Worm (Caenorhabditis elegans) whole organism, young adult: ENCODE data around the gene set-19.

ENCODE experiments used
- D2030.7 ChIP-seq: fragments of 200-800 bp; sonication (Bioruptor generic); IDR thresholded peaks from 2 replicates; pipeline ENCODE4 v1.3.6; 2022; ENCODE audit warnings: missing genetic modification reagents, missing genetic modification characterization, missing compliant biosample characterization
- F23B12.7 ChIP-seq: sonication (generic microtip); optimal IDR thresholded peaks from 2 replicates; lab custom pipeline; 2017; ENCODE audit warnings: missing genetic modification characterization, mild to moderate bottlenecking, missing compliant biosample characterization, antibody characterized with exemption, moderate library complexity; ENCODE audit not compliant: insufficient read depth
- F33H1.4 ChIP-seq: fragments of 200-800 bp; sonication (Bioruptor generic); IDR thresholded peaks from 2 replicates; pipeline ENCODE4 v1.3.6; 2022; ENCODE audit warnings: missing genetic modification reagents, missing genetic modification characterization, missing compliant biosample characterization
- F37B4.10 ChIP-seq: fragments of 200-800 bp; sonication (Bioruptor generic); IDR thresholded peaks from 2 replicates; pipeline ENCODE4 v1.3.6; 2022; ENCODE audit warnings: missing genetic modification characterization, missing compliant biosample characterization
- F39B2.1 ChIP-seq: fragments of 200-800 bp; sonication (Bioruptor generic); IDR thresholded peaks from 2 replicates; pipeline ENCODE4 v1.3.6; 2022; ENCODE audit warnings: missing genetic modification reagents, missing genetic modification characterization, missing compliant biosample characterization
- F57C9.4 ChIP-seq: sonication (generic microtip); optimal IDR thresholded peaks from 2 replicates; lab custom pipeline; 2017; ENCODE audit warnings: mild to moderate bottlenecking, missing genetic modification characterization, missing compliant biosample characterization
- T07F8.4 ChIP-seq: sonication (generic microtip); optimal IDR thresholded peaks from 2 replicates; lab custom pipeline; 2016; ENCODE audit warnings: mild to moderate bottlenecking, missing genetic modification characterization, moderate library complexity, missing compliant biosample characterization
- T26A5.8 ChIP-seq: sonication (generic microtip); optimal IDR thresholded peaks from 2 replicates; lab custom pipeline; 2016; ENCODE audit warnings: missing genetic modification characterization, missing compliant biosample characterization
- Y56A3A.18 ChIP-seq: fragments of 200-800 bp; sonication (Bioruptor generic); IDR thresholded peaks from 2 replicates; pipeline ENCODE4 v1.3.6; 2022; ENCODE audit warnings: missing genetic modification reagents, missing genetic modification characterization, missing compliant biosample characterization
- Y67H2A.10 ChIP-seq: fragments of 200-800 bp; sonication (Bioruptor generic); conservative IDR thresholded peaks from 2 replicates; pipeline ENCODE4 v1.3.6; 2022; ENCODE audit warnings: missing genetic modification reagents, missing genetic modification characterization, missing compliant biosample characterization
- ama-1 ChIP-seq, 3 experiments: fragments of 150-350 bp in 1 of 3; sonication (generic microtip) in 2 of 3; optimal IDR thresholded peaks; 2 replicates each; lab custom pipeline; 2014 to 2018; ENCODE audit warnings: missing biosample characterization in 2 of 3, missing genetic modification characterization in 2 of 3, missing genetic modification reagents in 2 of 3
- aptf-3 ChIP-seq: fragments of 200-800 bp; sonication (Bioruptor generic); IDR thresholded peaks from 2 replicates; pipeline ENCODE4 v1.3.6; 2022; ENCODE audit warnings: missing genetic modification characterization, missing compliant biosample characterization
- bed-2 ChIP-seq: fragments of 200-800 bp; sonication (Bioruptor generic); IDR thresholded peaks from 2 replicates; pipeline ENCODE4 v1.3.6; 2022; ENCODE audit warnings: missing genetic modification reagents, missing genetic modification characterization, missing compliant biosample characterization
- cebp-1 ChIP-seq, 2 experiments: fragments of 200-800 bp in 1 of 2; sonication (Bioruptor generic) in 1 of 2; sonication (generic microtip) in 1 of 2; IDR thresholded peaks in 1 of 2; optimal IDR thresholded peaks in 1 of 2; 2 replicates each; pipeline versions ENCODE4 v1.3.6 to Lab custom; 2017 to 2022; ENCODE audit warnings: missing compliant biosample characterization in 2 of 2, missing genetic modification characterization in 2 of 2, mild to moderate bottlenecking in 1 of 2, missing genetic modification reagents in 1 of 2, moderate library complexity in 1 of 2
- ceh-27 ChIP-seq: fragments of 200-800 bp; sonication (Bioruptor generic); optimal IDR thresholded peaks from 2 replicates; lab custom pipeline; 2018; ENCODE audit warnings: mild to moderate bottlenecking, missing genetic modification characterization, moderate library complexity, missing compliant biosample characterization
- ceh-40 ChIP-seq: fragments of 200-800 bp; sonication (Bioruptor generic); IDR thresholded peaks from 2 replicates; pipeline ENCODE4 v1.3.6; 2022; ENCODE audit warnings: missing genetic modification characterization, missing compliant biosample characterization
- ceh-58 ChIP-seq: fragments of 200-800 bp; sonication (Bioruptor generic); IDR thresholded peaks from 2 replicates; pipeline ENCODE4 v1.3.6; 2022; ENCODE audit warnings: missing genetic modification characterization, missing compliant biosample characterization
- ceh-79 ChIP-seq: sonication (generic microtip); optimal IDR thresholded peaks from 2 replicates; lab custom pipeline; 2017; ENCODE audit warnings: mild to moderate bottlenecking, missing genetic modification characterization, missing compliant biosample characterization
- dpff-1 ChIP-seq: sonication (generic microtip); optimal IDR thresholded peaks from 2 replicates; lab custom pipeline; 2017; ENCODE audit warnings: mild to moderate bottlenecking, missing genetic modification characterization, missing compliant biosample characterization
- efl-1 ChIP-seq: fragments of 150-350 bp; optimal IDR thresholded peaks from 2 replicates; lab custom pipeline; 2014; ENCODE audit warnings: missing biosample characterization, missing genetic modification reagents, missing genetic modification characterization
- egl-44 ChIP-seq: fragments of 200-800 bp; sonication (Bioruptor generic); IDR thresholded peaks from 2 replicates; pipeline ENCODE4 v1.3.6; 2022; ENCODE audit warnings: missing genetic modification reagents, missing genetic modification characterization, missing compliant biosample characterization
- ets-4 ChIP-seq: fragments of 200-800 bp; sonication (Bioruptor generic); optimal IDR thresholded peaks from 2 replicates; lab custom pipeline; 2018; ENCODE audit warnings: mild to moderate bottlenecking, missing genetic modification characterization, missing compliant biosample characterization
- fkh-3 ChIP-seq: sonication (generic microtip); optimal IDR thresholded peaks from 2 replicates; lab custom pipeline; 2016; ENCODE audit warnings: mild to moderate bottlenecking, missing genetic modification characterization, missing compliant biosample characterization
- gei-17 ChIP-seq: fragments of 200-800 bp; sonication (Bioruptor generic); optimal IDR thresholded peaks from 2 replicates; lab custom pipeline; 2018; ENCODE audit warnings: mild to moderate bottlenecking, missing genetic modification characterization, missing compliant biosample characterization
- hlh-12 ChIP-seq: sonication (generic microtip); optimal IDR thresholded peaks from 2 replicates; lab custom pipeline; 2016; ENCODE audit warnings: missing genetic modification characterization, missing compliant biosample characterization
- hrde-1 ChIP-seq: sonication (generic microtip); optimal IDR thresholded peaks from 2 replicates; lab custom pipeline; 2016; ENCODE audit warnings: missing genetic modification characterization, mild to moderate bottlenecking, missing compliant biosample characterization, moderate library complexity, missing genotype, missing genetic modification reagents, borderline replicate concordance
- let-607 ChIP-seq, 2 experiments: fragments of 200-800 bp in 1 of 2; sonication (Bioruptor generic) in 1 of 2; sonication (generic microtip) in 1 of 2; optimal IDR thresholded peaks; 2 replicates each; lab custom pipeline; 2016 to 2018; ENCODE audit warnings: mild to moderate bottlenecking in 2 of 2, missing compliant biosample characterization in 2 of 2, missing genetic modification characterization in 2 of 2, moderate library complexity in 2 of 2, missing genotype in 1 of 2
- lin-26 ChIP-seq: fragments of 200-800 bp; sonication (Bioruptor generic); IDR thresholded peaks from 2 replicates; pipeline ENCODE4 v1.3.6; 2022; ENCODE audit warnings: missing genetic modification reagents, missing genetic modification characterization, missing compliant biosample characterization
- lin-40 ChIP-seq: sonication (generic microtip); optimal IDR thresholded peaks from 2 replicates; lab custom pipeline; 2016; ENCODE audit warnings: missing genetic modification characterization, mild to moderate bottlenecking, missing compliant biosample characterization, missing genotype, missing genetic modification reagents
- madf-10 ChIP-seq: sonication (generic microtip); optimal IDR thresholded peaks from 2 replicates; lab custom pipeline; 2016; ENCODE audit warnings: mild to moderate bottlenecking, missing genetic modification characterization, missing compliant biosample characterization
- madf-6 ChIP-seq: fragments of 200-800 bp; sonication (Bioruptor generic); IDR thresholded peaks from 2 replicates; pipeline ENCODE4 v1.3.6; 2022; ENCODE audit warnings: missing genetic modification reagents, missing genetic modification characterization, missing compliant biosample characterization
- mes-4 ChIP-seq: sonication (generic microtip); optimal IDR thresholded peaks from 2 replicates; lab custom pipeline; 2016; ENCODE audit warnings: missing genotype, missing genetic modification characterization, missing compliant biosample characterization
- nfya-2 ChIP-seq: fragments of 200-800 bp; sonication (Bioruptor generic); IDR thresholded peaks from 2 replicates; pipeline ENCODE4 v1.3.6; 2022; ENCODE audit warnings: missing genetic modification reagents, missing genetic modification characterization, missing compliant biosample characterization
- nfyb-1 ChIP-seq: fragments of 200-800 bp; sonication (Bioruptor generic); IDR thresholded peaks from 2 replicates; pipeline ENCODE4 v1.3.6; 2022; ENCODE audit warnings: missing genetic modification reagents, missing genetic modification characterization, missing compliant biosample characterization
- nhr-179 ChIP-seq: sonication (generic microtip); optimal IDR thresholded peaks from 2 replicates; lab custom pipeline; 2016; ENCODE audit warnings: mild to moderate bottlenecking, missing genetic modification characterization, missing compliant biosample characterization
- pha-4 ChIP-seq: fragments of 150-350 bp; sonication (generic microtip); optimal IDR thresholded peaks from 2 replicates; lab custom pipeline; 2014; ENCODE audit warnings: missing biosample characterization, missing genetic modification reagents, missing genetic modification characterization
- rec-8 ChIP-seq, 2 experiments: sonication (generic microtip); optimal IDR thresholded peaks; 2 replicates each; lab custom pipeline; 2016; ENCODE audit warnings: mild to moderate bottlenecking in 2 of 2, missing genetic modification characterization in 2 of 2, missing genetic modification reagents in 2 of 2, missing genotype in 2 of 2, missing biosample characterization in 1 of 2, missing compliant biosample characterization in 1 of 2, moderate library complexity in 1 of 2
- snpc-1.3 ChIP-seq: sonication (generic microtip); optimal IDR thresholded peaks from 2 replicates; lab custom pipeline; 2017; ENCODE audit warnings: missing genetic modification characterization, mild to moderate bottlenecking, missing compliant biosample characterization, antibody characterized with exemption, moderate library complexity, missing genotype, missing genetic modification reagents; ENCODE audit not compliant: insufficient read depth
- snpc-4 ChIP-seq, 5 experiments: fragments of 150-350 bp in 1 of 5; sonication (generic microtip) in 4 of 5; optimal IDR thresholded peaks; 2 replicates each; lab custom pipeline; 2014 to 2018; ENCODE audit warnings: missing genetic modification characterization in 5 of 5, missing biosample characterization in 3 of 5, antibody characterized with exemption in 2 of 5, mild to moderate bottlenecking in 2 of 5, missing compliant biosample characterization in 2 of 5, missing genotype in 2 of 5, moderate library complexity in 2 of 5, missing genetic modification reagents in 1 of 5
- ztf-18 ChIP-seq: sonication (generic microtip); optimal IDR thresholded peaks from 2 replicates; lab custom pipeline; 2016; ENCODE audit warnings: missing genotype, mild to moderate bottlenecking, missing genetic modification characterization, missing compliant biosample characterization
- ztf-25 ChIP-seq: fragments of 200-800 bp; sonication (Bioruptor generic); IDR thresholded peaks from 2 replicates; pipeline ENCODE4 v1.3.6; 2022; ENCODE audit warnings: missing genetic modification reagents, missing genetic modification characterization, missing compliant biosample characterization

set-19 gene

DNA sequence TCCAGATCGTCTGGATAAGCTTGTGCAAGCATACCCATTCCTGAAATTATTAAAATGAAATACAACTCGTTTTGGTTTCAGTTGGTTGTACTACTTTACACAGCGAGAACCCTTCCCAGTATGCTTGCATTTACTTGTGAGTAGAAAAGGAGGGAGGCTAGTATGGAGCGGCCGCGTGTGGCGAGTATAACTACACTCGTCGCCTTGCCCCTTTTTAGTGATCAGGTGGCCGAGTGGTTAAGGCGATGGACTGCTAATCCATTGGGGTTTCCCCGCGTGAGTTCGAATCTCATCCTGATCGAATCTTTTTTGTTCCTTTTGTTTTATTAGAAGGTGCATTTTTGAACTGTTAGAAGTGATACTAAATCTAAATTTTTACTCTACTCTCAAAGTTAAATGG, 27.8 kb upstream of the set-19 start (continued):
- TF ChIP-seq rec-8 (tag; optimal IDR thresholded peaks at IDR 0.05; lab: Kevin White, UChicago) (peak; percentile 83 to 88), madf-10 (tag; lab: Kevin White, UChicago) (peak; percentile 78), nfyb-1 (GFP tag; lab: Robert Waterston, UW) (peak; percentile 92; the same call in 1 of the 2 replicates), hrde-1 (peak; percentile 56), efl-1 (GFP tag; lab: Kevin White, UChicago) (no peak), T07F8.4 (peak; percentile 83), ama-1 (optimal IDR thresholded peaks at IDR 0.05; lab: Kevin White, UChicago) (no peak), ama-1 (GFP tag; optimal IDR thresholded peaks at IDR 0.05; lab: Kevin White, UChicago) (peak in 1 of 2 experiments; percentile 65), snpc-1.3 (tag; lab: Kevin White, UChicago) (no peak), nhr-179 (tag; lab: Kevin White, UChicago) (no peak), ztf-18 (tag; lab: Kevin White, UChicago) (peak; percentile 71), T26A5.8 (tag; lab: Kevin White, UChicago) (peak; percentile 83), ceh-40 (GFP tag; lab: Robert Waterston, UW) (peak; percentile 73; the same call in 1 of the 2 replicates), aptf-3 (GFP tag; lab: Robert Waterston, UW) (no peak), Y56A3A.18 (GFP tag; lab: Robert Waterston, UW) (peak; percentile 86), D2030.7 (GFP tag; lab: Robert Waterston, UW) (peak; percentile 85), gei-17 (GFP tag; lab: Kevin White, UChicago) (peak; percentile 36), nfya-2 (GFP tag; lab: Robert Waterston, UW) (no peak), F23B12.7 (peak; percentile 10), F37B4.10 (GFP tag; lab: Robert Waterston, UW) (0 out of 2 replicates have a peak, but pooled peaks have one; percentile 52), F39B2.1 (GFP tag; lab: Robert Waterston, UW) (no peak), ceh-27 (peak; percentile 70), hlh-12 (tag; lab: Kevin White, UChicago) (no peak), bed-2 (GFP tag; lab: Robert Waterston, UW) (peak; percentile 65; the same call in 1 of the 2 replicates), lin-26 (peak; percentile 94), madf-6 (GFP tag; lab: Robert Waterston, UW) (peak; percentile 63), ztf-25 (peak; percentile 93), mes-4 (tag; lab: Kevin White, UChicago) (peak; percentile 80), F33H1.4 (no peak), pha-4 (tag; lab: Kevin White, UChicago) (no peak), cebp-1 (GFP tag; IDR thresholded peaks at IDR 0.05; lab: Robert Waterston, UW) (no peak), cebp-1 (tag; optimal IDR thresholded peaks at IDR 0.05; lab: Kevin White, UChicago) (no peak), fkh-3 (tag; lab: Kevin White, UChicago) (peak; percentile 26), dpff-1 (tag; lab: Kevin White, UChicago) (no peak), lin-40 (tag; lab: Kevin White, UChicago) (peak; percentile 61), Y67H2A.10 (GFP tag; lab: Robert Waterston, UW) (0 out of 2 replicates have a peak, but pooled peaks have one; percentile 24), let-607 (tag; optimal IDR thresholded peaks at IDR 0.05; lab: Kevin White, UChicago) (peak; percentile 39 to 47), ceh-79 (tag; lab: Kevin White, UChicago) (no peak), ets-4 (GFP tag; lab: Kevin White, UChicago) (no peak)

ce11 chrX:5699555-5699954, 19.5 kb upstream of the set-19 start:
- TF ChIP-seq dpff-1 (tag; lab: Kevin White, UChicago), result no peak
- no peak for TF ChIP-seq F23B12.7
- TF ChIP-seq ceh-58 (GFP tag; lab: Robert Waterston, UW), result no peak
- TF ChIP-seq snpc-4 (GFP tag; optimal IDR thresholded peaks at IDR 0.05; lab: Kevin White, UChicago), result no peak
- no peak for TF ChIP-seq snpc-4 (tag; optimal IDR thresholded peaks at IDR 0.05; lab: Kevin White, UChicago)
- TF ChIP-seq egl-44 (GFP tag; lab: Robert Waterston, UW), result no peak
- TF ChIP-seq F57C9.4 (tag; lab: Kevin White, UChicago), result no peak
- TF ChIP-seq, all 124 proteins: peak for 0
